Worm (Caenorhabditis elegans): ENCODE measurements around the gene srsx-11.

- TF ChIP-seq him-1 (tag; optimal IDR thresholded peaks at IDR 0.05) = no peak
- TF ChIP-seq dao-5 (tag; optimal IDR thresholded peaks at IDR 0.05) = no peak
- TF ChIP-seq W03F9.2 (tag; optimal IDR thresholded peaks at IDR 0.05) = no peak
Measured at ce11 chrV:4972943-4973342, 6.0 kb downstream of the srsx-11 start, which contains the start of gene srsx-9.

Measured in whole organism, L4/young adult.